Fruit fly (Drosophila melanogaster) whole organism, pupa: Measurements from ENCODE around the gene CG45603.

ENCODE experiments used
- CG10348 ChIP-seq: fragments of 200-800 bp; sonication (Bioruptor generic); IDR thresholded peaks from 2 replicates; pipeline ENCODE4 v1.3.6; 2022; ENCODE audit warnings: missing biosample characterization, missing genetic modification characterization
- CG13204 ChIP-seq: fragments of 200-800 bp; sonication (Bioruptor generic); optimal IDR thresholded peaks from 2 replicates; lab custom pipeline; 2018; ENCODE audit warnings: missing biosample characterization, mild to moderate bottlenecking, missing genetic modification characterization, moderate library complexity
- CG14655 ChIP-seq: fragments of 200-800 bp; sonication (Bioruptor generic); optimal IDR thresholded peaks from 3 replicates; lab custom pipeline; 2017; ENCODE audit warnings: mild to moderate bottlenecking, missing biosample characterization, missing genetic modification reagents, missing genetic modification characterization
- CG15710 ChIP-seq: fragments of 200-800 bp; sonication (Bioruptor generic); optimal IDR thresholded peaks from 2 replicates; lab custom pipeline; 2018; ENCODE audit warnings: missing biosample characterization, mild to moderate bottlenecking, missing genetic modification characterization, moderate library complexity
- CG17806 ChIP-seq: fragments of 200-800 bp; sonication (Bioruptor generic); optimal IDR thresholded peaks from 2 replicates; lab custom pipeline; 2018; ENCODE audit warnings: missing biosample characterization, mild to moderate bottlenecking, missing genetic modification characterization, moderate library complexity
- CG34367 ChIP-seq: fragments of 200-800 bp; sonication (Bioruptor generic); optimal IDR thresholded peaks from 2 replicates; lab custom pipeline; 2018; ENCODE audit warnings: missing biosample characterization, mild to moderate bottlenecking, missing genetic modification characterization
- CG9948 ChIP-seq: fragments of 200-800 bp; sonication (Bioruptor generic); optimal IDR thresholded peaks from 2 replicates; lab custom pipeline; 2018; ENCODE audit warnings: missing biosample characterization, mild to moderate bottlenecking, missing genetic modification characterization, moderate library complexity
- D1 ChIP-seq: fragments of 200-800 bp; sonication (Bioruptor generic); optimal IDR thresholded peaks from 2 replicates; lab custom pipeline; 2018; ENCODE audit warnings: missing biosample characterization, mild to moderate bottlenecking, missing genetic modification characterization, moderate library complexity
- Ets98B ChIP-seq: fragments of 200-800 bp; sonication (Bioruptor generic); IDR thresholded peaks from 2 replicates; pipeline ENCODE4 v1.3.6; 2022; ENCODE audit warnings: missing biosample characterization, missing genetic modification characterization
- Pif1A ChIP-seq: fragments of 200-800 bp; sonication (Bioruptor generic); optimal IDR thresholded peaks from 3 replicates; lab custom pipeline; 2016; ENCODE audit warnings: missing biosample characterization, missing genetic modification characterization

dm6 chrX:12306549-12306948 lies 32.1 kb downstream of the CG45603 start:
- no peak for TF ChIP-seq CG9948 (tag; lab: Kevin White, UChicago)
- TF ChIP-seq CG13204 (GFP tag; lab: Kevin White, UChicago) = no peak
- no peak for TF ChIP-seq CG15710 (tag; lab: Kevin White, UChicago)
- no peak for TF ChIP-seq D1 (tag; lab: Kevin White, UChicago)
- TF ChIP-seq CG34367 = no peak
- TF ChIP-seq CG10348 = no peak
- no peak for TF ChIP-seq Pif1A
- TF ChIP-seq CG14655 (GFP tag; lab: Kevin White, UChicago) = no peak
- no peak for TF ChIP-seq CG17806
- no peak for TF ChIP-seq Ets98B (GFP tag; lab: Robert Waterston, UW)
